Fruit fly (Drosophila melanogaster): Measurements from ENCODE around the gene CG2924.
A peak's percentile ranks its signal among the peaks of the same experiment; 100 is the strongest.

Gene CG2924

DNA sequence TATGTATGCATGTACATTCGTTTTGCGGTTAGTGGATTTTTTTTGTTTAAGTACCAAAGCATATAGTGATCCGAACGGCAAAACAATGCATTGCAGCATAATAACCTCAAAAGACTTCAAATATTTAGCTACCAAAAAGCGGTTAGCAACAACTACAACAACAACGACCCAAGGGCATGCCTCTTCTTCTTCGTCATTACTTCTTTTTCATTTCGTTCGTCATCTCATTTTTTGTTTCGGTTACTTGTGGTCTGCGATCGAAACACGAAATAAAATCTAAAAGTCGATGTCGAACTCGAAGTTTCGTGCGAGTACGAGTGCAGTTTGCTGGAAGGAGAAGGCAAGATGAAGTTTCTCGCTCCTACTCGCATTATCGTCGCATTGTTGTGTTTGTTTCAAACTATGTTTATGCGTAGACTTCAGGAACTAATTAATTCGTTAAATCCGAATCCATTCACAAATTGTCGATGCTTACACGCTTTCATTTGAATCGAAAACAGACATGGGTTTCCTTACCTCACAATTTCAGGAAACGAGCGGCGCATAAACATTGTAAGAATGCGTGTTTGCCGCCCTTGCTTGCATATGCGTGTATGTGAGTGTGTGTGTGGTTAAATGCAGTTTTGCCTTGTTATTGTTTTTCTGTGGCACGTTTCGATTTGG lies 28.3 kb upstream of the CG2924 start (continued):
- TF ChIP-seq tup (GFP tag; optimal IDR thresholded peaks at IDR 0.05) (peak; percentile 54), CG10654 (GFP tag; optimal IDR thresholded peaks at IDR 0.05) (peak; percentile 74), tgo (GFP tag; IDR thresholded peaks at IDR 0.05) (peak; percentile 67), emc (GFP tag; optimal IDR thresholded peaks at IDR 0.05) (peak; percentile 10), ham (GFP tag; IDR thresholded peaks at IDR 0.05) (no peak), CG7357 (GFP tag; IDR thresholded peaks at IDR 0.05) (no peak), disco-r (GFP tag; optimal IDR thresholded peaks at IDR 0.05) (peak; percentile 53), aop (GFP tag; IDR thresholded peaks at IDR 0.05) (0 out of 2 replicates have a peak, but pooled peaks have one; percentile 50), CG11504 (tag; optimal IDR thresholded peaks at IDR 0.05) (peak; percentile 78), lbe (GFP tag; optimal IDR thresholded peaks at IDR 0.05) (peak; percentile 91), eve (GFP tag; optimal IDR thresholded peaks at IDR 0.05) (peak; percentile 54 to 95), prd (optimal IDR thresholded peaks at IDR 0.05) (no peak), prd (GFP tag; IDR thresholded peaks at IDR 0.05) (peak; percentile 89), crp (GFP tag; optimal IDR thresholded peaks at IDR 0.05) (peak in 1 of 2 experiments; percentile 26), peb (GFP tag; IDR thresholded peaks at IDR 0.05) (peak; percentile 55; the same call in 1 of the 2 replicates), wek (GFP tag; optimal IDR thresholded peaks at IDR 0.05) (peak; percentile 73), Opbp (GFP tag; IDR thresholded peaks at IDR 0.05; ENCODE audit: partially characterized antibody) (no peak), hb (GFP tag; IDR thresholded peaks at IDR 0.05; ENCODE audit: partially characterized antibody) (no peak), Doc2 (GFP tag; IDR thresholded peaks at IDR 0.05) (no peak), jumu (GFP tag; optimal IDR thresholded peaks at IDR 0.05) (peak; percentile 72), Asciz (GFP tag; optimal IDR thresholded peaks at IDR 0.05) (peak; percentile 78), TFAM (GFP tag; optimal IDR thresholded peaks at IDR 0.05) (peak; percentile 58), CG10462 (GFP tag; optimal IDR thresholded peaks at IDR 0.05) (peak; percentile 60), CG32767 (GFP tag; IDR thresholded peaks at IDR 0.05) (peak; percentile 83), Gug (GFP tag; IDR thresholded peaks at IDR 0.05) (peak; percentile 54; the same call in 2 of the 4 replicates), ac (GFP tag; optimal IDR thresholded peaks at IDR 0.05) (peak; percentile 67), Nf-YC (tag; optimal IDR thresholded peaks at IDR 0.05) (no peak), Ada2b (GFP tag; IDR thresholded peaks at IDR 0.05) (peak; percentile 72), gro (GFP tag; optimal IDR thresholded peaks at IDR 0.05) (peak; percentile 12), HmgZ (tag; optimal IDR thresholded peaks at IDR 0.05) (peak; percentile 29), abd-A (tag; optimal IDR thresholded peaks at IDR 0.05) (no peak), stwl (tag; optimal IDR thresholded peaks at IDR 0.05) (peak; percentile 45), Ssrp (tag; optimal IDR thresholded peaks at IDR 0.05) (peak; percentile 82), Atf-2 (GFP tag; optimal IDR thresholded peaks at IDR 0.05) (peak; percentile 70), Rfx (GFP tag; IDR thresholded peaks at IDR 0.05) (peak; percentile 50; the same call in 1 of the 2 replicates), Sin3A (optimal IDR thresholded peaks at IDR 0.05) (no peak), Hr39 (optimal IDR thresholded peaks at IDR 0.05) (no peak), CG4820 (GFP tag; optimal IDR thresholded peaks at IDR 0.05) (peak; percentile 100), YL-1 (GFP tag; optimal IDR thresholded peaks at IDR 0.05) (peak; percentile 5), CG8281 (tag; optimal IDR thresholded peaks at IDR 0.05) (peak; percentile 3), sens (GFP tag) (peak; percentile 99), seq (GFP tag; IDR thresholded peaks at IDR 0.05) (peak; percentile 76), crc (GFP tag; optimal IDR thresholded peaks at IDR 0.05) (peak; percentile 52), HLH54F (GFP tag; optimal IDR thresholded peaks at IDR 0.05) (peak; percentile 54), lmd (GFP tag; IDR thresholded peaks at IDR 0.05) (peak; percentile 59), nmo (GFP tag; optimal IDR thresholded peaks at IDR 0.05) (peak; percentile 88), Mad (GFP tag; optimal IDR thresholded peaks at IDR 0.05) (peak; percentile 70), Oaz (GFP tag; IDR thresholded peaks at IDR 0.05) (0 out of 2 replicates have a peak, but pooled peaks have one; percentile 12), row (GFP tag; IDR thresholded peaks at IDR 0.05) (peak; percentile 90), pan (optimal IDR thresholded peaks at IDR 0.05) (no peak), pan (GFP tag; optimal IDR thresholded peaks at IDR 0.05 in 1 of 2, IDR thresholded peaks at IDR 0.05 in 1 of 2) (peak in 1 of 2 experiments; percentile 88)

Data from whole organism, embryonic.